Fruit fly (Drosophila melanogaster) whole organism, embryonic: ENCODE data around the gene Dph3.

ENCODE experiments used
- Bgb ChIP-seq: fragments of 200-800 bp; sonication (Bioruptor generic); IDR thresholded peaks from 2 replicates; pipeline ENCODE4 v1.3.6; 2022; ENCODE audit warnings: missing biosample characterization, missing genetic modification characterization; ENCODE audit not compliant: partially characterized antibody
- BtbVII ChIP-seq: fragments of 200-800 bp; sonication (Bioruptor generic); optimal IDR thresholded peaks from 3 replicates; lab custom pipeline; 2017; ENCODE audit warnings: missing biosample characterization, mild to moderate bottlenecking, missing genetic modification characterization
- CG10267 ChIP-seq: fragments of 200-800 bp; sonication (Bioruptor generic); optimal IDR thresholded peaks from 2 replicates; lab custom pipeline; 2018; ENCODE audit warnings: missing biosample characterization, mild to moderate bottlenecking, missing genetic modification characterization, moderate library complexity
- CG10321 ChIP-seq: fragments of 200-800 bp; sonication (Bioruptor generic); IDR thresholded peaks from 2 replicates; pipeline ENCODE4 v1.3.6; 2022; ENCODE audit warnings: missing biosample characterization, missing genetic modification characterization
- CG11695 ChIP-seq: fragments of 200-800 bp; sonication (Bioruptor generic); IDR thresholded peaks from 3 replicates; pipeline ENCODE4 v1.3.6; 2022; ENCODE audit warnings: missing biosample characterization, missing genetic modification characterization
- CG12769 ChIP-seq: fragments of 200-800 bp; sonication (Bioruptor generic); optimal IDR thresholded peaks from 2 replicates; lab custom pipeline; 2019; ENCODE audit warnings: missing biosample characterization, mild to moderate bottlenecking, missing genetic modification characterization, moderate library complexity
- CG15269 ChIP-seq: fragments of 200-800 bp; sonication (Bioruptor generic); optimal IDR thresholded peaks from 2 replicates; lab custom pipeline; 2018; ENCODE audit warnings: missing biosample characterization, mild to moderate bottlenecking, missing genetic modification characterization, moderate library complexity
- CG1647 ChIP-seq: fragments of 200-800 bp; sonication (Bioruptor generic); optimal IDR thresholded peaks from 3 replicates; lab custom pipeline; 2016; ENCODE audit warnings: missing biosample characterization, missing genetic modification characterization
- CG16779 ChIP-seq: fragments of 200-800 bp; sonication (Bioruptor generic); IDR thresholded peaks from 2 replicates; pipeline ENCODE4 v1.3.6; 2022; ENCODE audit warnings: missing biosample characterization, missing genetic modification characterization
- CG17802 ChIP-seq: fragments of 200-800 bp; sonication (Bioruptor generic); optimal IDR thresholded peaks from 2 replicates; lab custom pipeline; 2018; ENCODE audit warnings: missing biosample characterization, mild to moderate bottlenecking, missing genetic modification characterization, moderate library complexity
- CG2712 ChIP-seq: fragments of 200-800 bp; optimal IDR thresholded peaks from 3 replicates; lab custom pipeline; 2019; ENCODE audit warnings: missing biosample characterization, mild to moderate bottlenecking, missing genetic modification characterization, moderate library complexity
- CG42726 ChIP-seq: fragments of 200-800 bp; sonication (Bioruptor generic); IDR thresholded peaks from 2 replicates; pipeline ENCODE4 v1.3.6; 2022; ENCODE audit warnings: missing biosample characterization, missing genetic modification characterization; ENCODE audit not compliant: partially characterized antibody
- CG43689 ChIP-seq: fragments of 200-800 bp; sonication (Bioruptor generic); IDR thresholded peaks from 2 replicates; pipeline ENCODE4 v1.3.6; 2022; ENCODE audit warnings: missing biosample characterization, missing genetic modification characterization
- CG5245 ChIP-seq: fragments of 200-800 bp; sonication (Bioruptor generic); optimal IDR thresholded peaks from 3 replicates; lab custom pipeline; 2016; ENCODE audit warnings: missing biosample characterization, missing genetic modification characterization
- Dll ChIP-seq: fragments of 200-800 bp; sonication (Bioruptor generic); IDR thresholded peaks from 4 replicates; pipeline ENCODE4 v1.3.6; 2022; ENCODE audit warnings: missing biosample characterization, missing genetic modification characterization; ENCODE audit not compliant: partially characterized antibody
- Doc2 ChIP-seq: fragments of 200-800 bp; sonication (Bioruptor generic); IDR thresholded peaks from 2 replicates; pipeline ENCODE4 v1.3.6; 2022; ENCODE audit warnings: missing biosample characterization, missing genetic modification characterization
- Doc3 ChIP-seq: fragments of 200-800 bp; sonication (Bioruptor generic); IDR thresholded peaks from 3 replicates; pipeline ENCODE4 v1.3.6; 2022; ENCODE audit warnings: missing biosample characterization, missing genetic modification characterization; ENCODE audit not compliant: partially characterized antibody
- Dp ChIP-seq: fragments of 200-800 bp; sonication (Bioruptor generic); optimal IDR thresholded peaks from 2 replicates; lab custom pipeline; 2018; ENCODE audit warnings: missing biosample characterization, mild to moderate bottlenecking, missing genetic modification characterization, moderate library complexity
- Ets65A ChIP-seq: fragments of 200-800 bp; sonication (Bioruptor generic); peaks from one replicate; lab custom pipeline; 2016; ENCODE audit warnings: missing biosample characterization, missing genetic modification characterization
- Fer2 ChIP-seq: fragments of 200-800 bp; sonication (Bioruptor generic); optimal IDR thresholded peaks from 2 replicates; lab custom pipeline; 2018; ENCODE audit warnings: missing biosample characterization, mild to moderate bottlenecking, missing genetic modification characterization, moderate library complexity
- H15 ChIP-seq: fragments of 200-800 bp; sonication (Bioruptor generic); IDR thresholded peaks from 3 replicates; pipeline ENCODE4 v1.3.6; 2022; ENCODE audit warnings: missing biosample characterization, missing genetic modification characterization
- Kr ChIP-seq: fragments of 200-800 bp; sonication (Bioruptor generic); optimal IDR thresholded peaks from 2 replicates; lab custom pipeline; 2017; ENCODE audit warnings: missing biosample characterization, mild to moderate bottlenecking, missing genetic modification characterization
- Lhr ChIP-seq: fragments of 200-800 bp; sonication (Bioruptor generic); optimal IDR thresholded peaks from 3 replicates; lab custom pipeline; 2017; ENCODE audit warnings: mild to moderate bottlenecking, missing biosample characterization, missing genetic modification reagents, missing genetic modification characterization
- Mad ChIP-seq: fragments of 200-800 bp; sonication (Bioruptor generic); optimal IDR thresholded peaks from 2 replicates; lab custom pipeline; 2016; ENCODE audit warnings: missing biosample characterization, missing genetic modification characterization
- Med ChIP-seq: fragments of 200-800 bp; sonication (Bioruptor generic); peaks from one replicate; lab custom pipeline; 2016; ENCODE audit warnings: missing biosample characterization, missing genetic modification characterization, mild to moderate bottlenecking, inconsistent platforms, moderate library complexity
- Sox100B ChIP-seq: fragments of 200-800 bp; sonication (Bioruptor generic); optimal IDR thresholded peaks from 3 replicates; lab custom pipeline; 2018; ENCODE audit warnings: missing biosample characterization, mild to moderate bottlenecking, missing genetic modification characterization
- Sox102F ChIP-seq: fragments of 200-800 bp; sonication (Bioruptor generic); optimal IDR thresholded peaks from 2 replicates; lab custom pipeline; 2018; ENCODE audit warnings: missing biosample characterization, mild to moderate bottlenecking, missing genetic modification characterization, moderate library complexity
- Taf1 ChIP-seq: fragments of 200-800 bp; sonication (Bioruptor generic); IDR thresholded peaks from 2 replicates; pipeline ENCODE4 v1.3.6; 2022; ENCODE audit warnings: missing biosample characterization, missing genetic modification characterization
- bbx ChIP-seq: fragments of 200-800 bp; sonication (Bioruptor generic); IDR thresholded peaks from 2 replicates; pipeline ENCODE4 v1.3.6; 2022; ENCODE audit warnings: missing biosample characterization, missing genetic modification characterization; ENCODE audit not compliant: partially characterized antibody
- bigmax ChIP-seq: fragments of 200-800 bp; sonication (Bioruptor generic); optimal IDR thresholded peaks from 2 replicates; lab custom pipeline; 2018; ENCODE audit warnings: missing biosample characterization, mild to moderate bottlenecking, missing genetic modification characterization
- br ChIP-seq: fragments of >200 bp; optimal IDR thresholded peaks from 2 replicates; lab custom pipeline; 2017
- chinmo ChIP-seq: fragments of 200-800 bp; sonication (Bioruptor generic); IDR thresholded peaks from 4 replicates; pipeline ENCODE4 v1.3.6; 2022; ENCODE audit warnings: missing biosample characterization, missing genetic modification characterization; ENCODE audit not compliant: partially characterized antibody
- chm ChIP-seq: fragments of 200-800 bp; sonication (Bioruptor generic); IDR thresholded peaks from 2 replicates; pipeline ENCODE4 v1.3.6; 2022; ENCODE audit warnings: missing biosample characterization, missing genetic modification characterization
- crol ChIP-seq: fragments of 200-800 bp; sonication (Bioruptor generic); IDR thresholded peaks from 2 replicates; pipeline ENCODE4 v1.3.6; 2022; ENCODE audit warnings: missing biosample characterization, missing genetic modification characterization
- danr ChIP-seq: fragments of 200-800 bp; sonication (Bioruptor generic); IDR thresholded peaks from 2 replicates; pipeline ENCODE4 v1.3.6; 2022; ENCODE audit warnings: missing biosample characterization, missing genetic modification characterization
- dysf ChIP-seq: fragments of 200-800 bp; sonication (Bioruptor generic); IDR thresholded peaks from 3 replicates; pipeline ENCODE4 v1.3.6; 2022; ENCODE audit warnings: missing biosample characterization, missing genetic modification characterization
- ems ChIP-seq: fragments of 200-800 bp; sonication (Bioruptor generic); optimal IDR thresholded peaks from 3 replicates; lab custom pipeline; 2016; ENCODE audit warnings: missing biosample characterization, missing genetic modification characterization
- en ChIP-seq: fragments of 200-800 bp; sonication (Bioruptor generic); optimal IDR thresholded peaks from 2 replicates; lab custom pipeline; 2016; ENCODE audit warnings: missing biosample characterization, missing genetic modification characterization
- gce ChIP-seq: fragments of 200-800 bp; sonication (Bioruptor generic); IDR thresholded peaks from 3 replicates; pipeline ENCODE4 v1.3.6; 2022; ENCODE audit warnings: missing biosample characterization, missing genetic modification characterization
- hkb ChIP-seq, 2 experiments: fragments of 200-800 bp in 1 of 2; fragments of >200 bp in 1 of 2; sonication (Bioruptor generic) in 1 of 2; IDR thresholded peaks in 1 of 2; optimal IDR thresholded peaks in 1 of 2; 2 replicates each; pipeline versions ENCODE4 v1.3.6 to Lab custom; 2017 to 2022; ENCODE audit warnings: missing biosample characterization in 1 of 2, missing genetic modification characterization in 1 of 2
- inv ChIP-seq: fragments of 200-800 bp; sonication (Bioruptor generic); IDR thresholded peaks from 2 replicates; pipeline ENCODE4 v1.3.6; 2022; ENCODE audit warnings: missing biosample characterization, missing genetic modification characterization; ENCODE audit not compliant: partially characterized antibody
- mam ChIP-seq: fragments of 200-800 bp; sonication (Bioruptor generic); optimal IDR thresholded peaks from 3 replicates; lab custom pipeline; 2016; ENCODE audit warnings: missing biosample characterization, missing genetic modification characterization
- prd ChIP-seq, 3 experiments: fragments of >200 bp in 2 of 3; fragments of 200-800 bp in 1 of 3; sonication (Bioruptor generic) in 1 of 3; optimal IDR thresholded peaks in 2 of 3; IDR thresholded peaks in 1 of 3; 2 replicates in 2 of 3; 3 replicates in 1 of 3; pipeline versions ENCODE4 v1.3.6 to Lab custom; 2017 to 2022; ENCODE audit warnings: missing biosample characterization in 1 of 3, missing genetic modification characterization in 1 of 3
- sob ChIP-seq: fragments of 200-800 bp; sonication (Bioruptor generic); IDR thresholded peaks from 2 replicates; pipeline ENCODE4 v1.3.6; 2022; ENCODE audit warnings: missing biosample characterization, missing genetic modification characterization
- tio ChIP-seq: fragments of 200-800 bp; sonication (Bioruptor generic); optimal IDR thresholded peaks from 2 replicates; lab custom pipeline; 2017; ENCODE audit warnings: missing biosample characterization, missing genetic modification characterization, inconsistent platforms
- tna ChIP-seq: fragments of 200-800 bp; sonication (Bioruptor generic); IDR thresholded peaks from 2 replicates; pipeline ENCODE4 v1.3.6; 2022; ENCODE audit warnings: missing biosample characterization, missing genetic modification characterization; ENCODE audit not compliant: partially characterized antibody
- trh ChIP-seq: fragments of 200-800 bp; sonication (Bioruptor generic); optimal IDR thresholded peaks from 2 replicates; lab custom pipeline; 2016; ENCODE audit warnings: missing biosample characterization, missing genetic modification characterization
- vnd ChIP-seq: fragments of 200-800 bp; sonication (Bioruptor generic); IDR thresholded peaks from 3 replicates; pipeline ENCODE4 v1.3.6; 2022; ENCODE audit warnings: missing biosample characterization, missing genetic modification characterization; ENCODE audit not compliant: partially characterized antibody
- wor ChIP-seq: fragments of 200-800 bp; sonication (Bioruptor generic); IDR thresholded peaks from 2 replicates; pipeline ENCODE4 v1.3.6; 2022; ENCODE audit warnings: missing biosample characterization, missing genetic modification characterization

Gene Dph3

DNA sequence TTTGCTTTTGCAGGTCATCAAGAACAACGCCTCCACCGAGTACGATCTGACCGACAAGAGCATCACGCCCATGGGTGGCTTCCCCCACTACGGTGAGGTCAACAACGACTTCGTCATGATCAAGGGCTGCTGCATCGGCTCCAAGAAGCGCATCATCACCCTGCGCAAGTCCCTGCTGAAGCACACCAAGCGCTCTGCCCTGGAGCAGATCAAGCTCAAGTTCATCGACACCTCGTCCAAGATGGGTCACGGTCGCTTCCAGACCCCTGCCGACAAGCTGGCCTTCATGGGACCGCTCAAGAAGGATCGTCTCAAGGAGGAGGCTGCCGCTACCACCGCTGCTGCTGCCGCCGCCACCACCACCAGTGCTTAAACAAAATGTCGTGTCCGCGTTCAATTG, 7.2 kb upstream of the Dph3 start:
- TF ChIP-seq CG2712 (tag; lab: Kevin White, UChicago) (no peak), Doc2 (GFP tag; lab: Robert Waterston, UW) (no peak), CG42726 (GFP tag; lab: Robert Waterston, UW) (no peak), tio (GFP tag; lab: Kevin White, UChicago) (no peak), Dll (no peak), chinmo (GFP tag; lab: Robert Waterston, UW) (no peak), Doc3 (GFP tag; lab: Robert Waterston, UW) (no peak), ems (GFP tag; lab: Kevin White, UChicago) (no peak), CG17802 (tag; lab: Kevin White, UChicago) (no peak), Bgb (0 out of 2 replicates have a peak, but pooled peaks have one; percentile 35), wor (no peak), H15 (GFP tag; lab: Robert Waterston, UW) (no peak), danr (no peak), CG1647 (GFP tag; lab: Kevin White, UChicago) (no peak), gce (GFP tag; lab: Robert Waterston, UW) (no peak), Lhr (GFP tag; lab: Kevin White, UChicago) (no peak), inv (GFP tag; lab: Robert Waterston, UW) (no peak), CG12769 (tag; lab: Kevin White, UChicago) (no peak), Mad (no peak), Med (GFP tag; lab: Kevin White, UChicago) (peak; percentile 59), trh (no peak), Dp (GFP tag; lab: Kevin White, UChicago) (no peak), Ets65A (peak; percentile 91), vnd (no peak), prd (optimal IDR thresholded peaks at IDR 0.05; lab: Kevin White, UChicago) (no peak), prd (GFP tag; IDR thresholded peaks at IDR 0.05; lab: Robert Waterston, UW) (no peak), Sox102F (no peak), Fer2 (no peak)

- TF ChIP-seq mam (GFP tag; lab: Kevin White, UChicago) (no peak), CG16779 (GFP tag; lab: Robert Waterston, UW) (0 out of 2 replicates have a peak, but pooled peaks have one; percentile 13), sob (GFP tag; lab: Robert Waterston, UW) (peak; percentile 14; the same call in 1 of the 2 replicates), bbx (GFP tag; lab: Robert Waterston, UW) (no peak), Med (GFP tag; lab: Kevin White, UChicago) (peak; percentile 76), chm (GFP tag; lab: Robert Waterston, UW) (peak; percentile 41; the same call in 1 of the 2 replicates), CG42726 (GFP tag; lab: Robert Waterston, UW) (0 out of 2 replicates have a peak, but pooled peaks have one; percentile 17)
Observed at dm6 chr3R:11225220-11225619, 6.5 kb upstream of the Dph3 start, which contains the start of gene scpr-C. scpr-C (plus strand) TSS chr3R:11225520.

DNA sequence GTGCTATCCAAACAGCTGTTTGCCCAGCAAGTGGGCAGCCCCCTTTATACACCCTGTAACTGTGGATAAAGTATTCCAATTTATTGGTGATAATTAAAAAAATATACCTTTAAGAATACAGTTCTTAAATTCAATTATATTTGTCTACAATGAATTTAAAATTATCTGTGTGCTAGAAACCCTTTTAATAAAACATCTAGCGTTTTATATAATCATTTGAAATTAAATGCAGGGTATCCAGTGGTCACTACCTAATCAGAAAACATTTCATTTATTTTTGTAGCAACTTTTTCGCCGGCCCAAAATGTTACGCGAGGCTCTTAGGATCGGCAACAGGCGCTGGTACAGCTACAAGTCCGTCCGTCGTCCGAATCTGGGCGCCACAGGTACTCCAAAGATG, 5.2 kb upstream of the Dph3 start, which contains the start of gene CG17726:
Gene CG17726 (plus strand): TSS at position 267 of the 400 bp plus-strand sequence.
- TF ChIP-seq en (GFP tag; lab: Kevin White, UChicago) (peak; percentile 68), bigmax (GFP tag; lab: Kevin White, UChicago) (no peak), CG43689 (GFP tag; lab: Robert Waterston, UW) (peak; percentile 97), tna (no peak), CG10321 (GFP tag; lab: Robert Waterston, UW) (peak; percentile 86), crol (GFP tag; lab: Robert Waterston, UW) (peak; percentile 74), CG11695 (GFP tag; lab: Robert Waterston, UW) (peak; percentile 98), Sox100B (GFP tag; lab: Kevin White, UChicago) (no peak), BtbVII (GFP tag; lab: Kevin White, UChicago) (peak; percentile 94), CG15269 (peak; percentile 98), dysf (peak; percentile 98), Taf1 (peak; percentile 94), CG5245 (peak; percentile 84), Kr (GFP tag; lab: Kevin White, UChicago) (no peak), hkb (optimal IDR thresholded peaks at IDR 0.05; lab: Kevin White, UChicago) (no peak), hkb (GFP tag; IDR thresholded peaks at IDR 0.05; lab: Robert Waterston, UW) (peak; percentile 98), CG10267 (peak; percentile 94), br (lab: Kevin White, UChicago) (no peak)
